Fruit fly (Drosophila melanogaster): ENCODE data around the gene CG42393.

The CG42393 gene

dm6 chr3L:18042433-18042832, at the start of gene CG42393:
TSS of gene CG42393 (plus strand) at chr3L:18042733.
- TF ChIP-seq CG8478 (optimal IDR thresholded peaks at IDR 0.05) (no peak), CTCF (optimal IDR thresholded peaks at IDR 0.05) (no peak)

DNA sequence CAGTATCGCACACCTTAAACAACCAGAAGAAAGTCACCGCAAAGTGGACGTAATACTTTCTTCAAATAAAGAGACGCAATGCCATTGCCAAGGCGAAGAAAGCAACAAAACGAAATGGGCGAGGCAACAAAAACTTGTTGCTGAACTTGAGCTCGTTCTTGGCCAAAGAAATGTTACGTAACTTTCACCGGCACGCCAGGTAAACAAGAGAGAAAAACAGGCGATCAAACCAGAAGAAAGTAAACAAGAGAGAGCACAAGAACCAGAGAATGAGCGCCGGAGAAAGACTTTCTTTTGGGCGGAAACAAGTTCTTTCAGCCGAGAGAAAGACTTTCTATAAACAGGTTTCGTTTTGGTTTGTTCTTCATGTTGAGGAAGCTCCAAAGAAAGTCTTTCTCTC, 49.3 kb upstream of the CG42393 start:
- no peak for TF ChIP-seq CTCF (optimal IDR thresholded peaks at IDR 0.05)
- TF ChIP-seq CG8478 (optimal IDR thresholded peaks at IDR 0.05), result no peak

DNA sequence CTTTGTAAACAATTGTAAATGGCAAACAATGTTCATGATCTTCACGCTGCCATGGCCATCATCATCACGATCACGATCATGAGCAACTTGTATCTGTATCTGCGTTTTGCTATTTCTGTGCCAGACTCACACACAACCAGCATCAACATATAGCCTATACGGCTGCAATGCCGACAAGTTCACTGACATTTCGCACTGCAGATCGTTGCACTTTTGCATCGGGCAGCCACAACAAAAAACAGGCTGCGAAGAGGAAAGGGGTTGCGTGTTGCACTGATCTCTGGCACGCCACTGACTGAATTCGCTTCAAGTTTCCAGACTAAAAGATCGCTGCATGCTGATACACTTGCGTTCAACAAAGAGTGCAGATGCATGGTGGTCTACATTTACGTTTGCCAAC, 48.8 kb upstream of the CG42393 start:
- no peak for TF ChIP-seq CTCF (optimal IDR thresholded peaks at IDR 0.05)
- no peak for TF ChIP-seq CG8478 (optimal IDR thresholded peaks at IDR 0.05)

- TF ChIP-seq CTCF (optimal IDR thresholded peaks at IDR 0.05) (no peak), CG8478 (optimal IDR thresholded peaks at IDR 0.05) (no peak)
These were observed 47.9 kb upstream of the CG42393 start for dm6 chr3L:17994560-17995202.

dm6 chr3L:17995203-17996143, 47.1 kb upstream of the CG42393 start:
- TF ChIP-seq CTCF (optimal IDR thresholded peaks at IDR 0.05), result no peak
- TF ChIP-seq CG8478 (optimal IDR thresholded peaks at IDR 0.05), result no peak

dm6 chr3L:17996950-17997349, 45.6 kb upstream of the CG42393 start:
- TF ChIP-seq CTCF (optimal IDR thresholded peaks at IDR 0.05) (no peak), CG8478 (optimal IDR thresholded peaks at IDR 0.05) (no peak)

DNA sequence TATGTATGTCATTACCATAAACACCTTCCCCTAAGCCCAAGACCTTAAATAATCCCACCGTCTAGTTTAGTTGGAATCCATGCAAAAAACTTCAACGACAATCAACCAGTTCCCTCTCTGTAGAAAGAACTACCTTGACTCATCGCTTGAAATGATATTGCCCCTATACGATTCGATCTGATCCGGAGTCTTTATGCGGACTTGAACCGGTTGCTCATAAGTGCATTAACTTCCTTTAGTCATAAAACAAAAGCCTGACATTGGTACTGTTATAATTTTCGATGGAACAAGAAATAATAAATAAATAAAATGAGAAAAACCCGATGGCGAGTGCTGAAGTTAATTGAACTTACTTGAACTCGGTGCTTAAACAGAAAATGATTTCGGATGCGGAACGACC, 45.0 kb upstream of the CG42393 start:
- TF ChIP-seq CTCF (optimal IDR thresholded peaks at IDR 0.05) (no peak), CG8478 (optimal IDR thresholded peaks at IDR 0.05) (no peak)

- TF ChIP-seq CTCF (optimal IDR thresholded peaks at IDR 0.05), result peak in 1 of 2 experiments; percentile 12
- no peak for TF ChIP-seq CG8478 (optimal IDR thresholded peaks at IDR 0.05)
These were observed 43.0 kb upstream of the CG42393 start for dm6 chr3L:17999406-18000101.

DNA sequence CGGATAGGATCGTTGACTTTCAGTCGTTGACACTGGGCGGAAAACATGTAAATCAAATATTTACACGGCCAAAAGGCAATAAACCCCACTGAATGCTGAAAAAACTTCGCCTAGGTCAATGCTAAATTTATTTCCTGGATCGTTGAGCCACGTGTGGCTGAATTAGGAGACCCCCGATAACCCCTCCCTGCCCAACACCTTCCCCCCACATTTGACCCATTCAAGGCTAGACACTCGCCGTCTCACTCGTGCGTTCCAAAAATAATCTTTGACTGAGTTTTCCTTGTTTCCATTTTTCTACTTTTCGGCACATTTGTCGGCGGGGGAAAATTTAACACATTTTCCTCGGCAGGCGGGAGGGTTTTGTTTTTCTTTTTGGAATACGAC, 42.4 kb upstream of the CG42393 start:
- TF ChIP-seq CTCF (optimal IDR thresholded peaks at IDR 0.05) (no peak), CG8478 (optimal IDR thresholded peaks at IDR 0.05) (no peak)

DNA sequence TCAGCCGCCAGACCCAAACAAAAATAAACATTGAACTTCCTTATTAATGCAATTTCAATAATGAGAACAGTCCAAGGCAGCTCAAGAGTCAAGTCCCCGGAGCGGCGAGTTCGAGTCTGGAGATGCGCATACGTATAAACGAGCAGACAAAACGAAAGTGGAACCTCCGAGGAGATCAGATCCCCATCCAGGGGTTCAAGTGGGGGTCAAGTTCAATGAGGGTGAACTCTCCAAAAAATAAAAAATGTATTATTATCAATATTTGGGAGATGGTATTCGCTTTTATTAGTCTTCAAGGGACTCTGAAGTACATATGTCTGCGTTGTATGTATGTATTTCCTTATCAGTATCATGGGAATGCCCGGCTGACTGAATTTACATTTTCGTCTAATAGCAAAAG, 41.6 kb upstream of the CG42393 start:
- TF ChIP-seq CG8478 (optimal IDR thresholded peaks at IDR 0.05), result no peak
- no peak for TF ChIP-seq CTCF (optimal IDR thresholded peaks at IDR 0.05)

DNA sequence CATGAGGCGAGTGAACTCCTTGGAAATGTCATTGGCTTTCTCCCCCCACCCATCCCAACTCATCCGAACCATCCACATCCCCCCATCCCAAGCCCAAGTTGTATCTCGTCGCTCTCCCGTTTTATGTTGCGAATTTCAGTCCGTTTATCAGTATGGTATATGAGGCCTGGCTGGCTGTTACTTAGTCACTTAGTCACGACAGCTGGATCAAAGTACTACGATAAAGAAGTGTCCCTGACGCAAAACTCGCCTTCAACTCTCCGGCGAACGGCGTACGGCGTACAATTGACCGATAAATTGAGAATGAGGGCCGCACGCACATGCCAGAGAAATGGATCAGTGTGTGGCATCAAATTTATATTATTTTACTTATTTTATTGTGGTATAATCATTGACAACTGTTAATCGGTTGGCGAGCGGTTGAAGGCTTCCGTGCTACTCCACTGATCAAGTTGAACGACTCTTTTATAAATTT, 40.9 kb upstream of the CG42393 start:
- no peak for TF ChIP-seq CTCF (optimal IDR thresholded peaks at IDR 0.05)
- no peak for TF ChIP-seq CG8478 (optimal IDR thresholded peaks at IDR 0.05)

- TF ChIP-seq CTCF (optimal IDR thresholded peaks at IDR 0.05) (no peak), CG8478 (optimal IDR thresholded peaks at IDR 0.05) (no peak)
These were observed 40.4 kb upstream of the CG42393 start for dm6 chr3L:18002150-18002549.

DNA sequence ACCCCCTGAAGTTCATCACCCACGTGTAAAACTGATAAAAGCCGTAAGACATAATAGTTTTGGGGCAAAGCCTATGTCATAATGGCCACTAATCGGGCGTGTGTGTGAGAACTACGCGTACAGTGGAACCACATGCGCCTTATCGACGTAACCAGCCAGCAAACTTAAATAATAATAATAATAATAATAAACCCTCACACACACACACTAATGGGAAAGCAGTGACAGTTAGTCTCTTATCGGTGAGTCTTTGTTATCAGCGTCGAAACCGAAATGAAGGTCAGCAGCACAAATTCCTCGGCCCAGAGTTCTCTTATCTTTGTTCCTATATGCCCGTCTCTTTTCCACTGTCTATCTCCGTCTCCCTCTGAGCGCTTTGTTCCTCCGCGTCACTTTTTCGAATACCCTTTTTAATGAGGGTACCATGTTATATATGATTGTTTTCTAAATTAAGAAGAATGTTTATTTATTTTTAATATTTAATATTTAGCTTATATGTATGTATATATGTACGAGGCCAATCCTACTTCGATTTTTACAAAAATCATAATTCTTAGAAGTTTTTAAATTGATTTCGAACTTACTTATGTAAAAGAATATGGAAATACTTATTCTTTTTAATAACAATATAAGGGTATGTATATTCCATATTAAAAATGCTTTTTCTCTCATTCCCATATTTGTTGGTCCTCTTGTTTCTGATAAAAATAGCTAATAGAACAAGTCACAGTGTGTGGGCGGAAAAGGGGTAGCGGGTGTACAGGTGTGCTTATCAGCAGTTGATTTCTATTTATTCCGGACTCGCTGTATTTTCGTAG, 39.3 kb upstream of the CG42393 start:
- no peak for TF ChIP-seq CTCF (optimal IDR thresholded peaks at IDR 0.05)
- TF ChIP-seq CG8478 (optimal IDR thresholded peaks at IDR 0.05), result peak; percentile 79

DNA sequence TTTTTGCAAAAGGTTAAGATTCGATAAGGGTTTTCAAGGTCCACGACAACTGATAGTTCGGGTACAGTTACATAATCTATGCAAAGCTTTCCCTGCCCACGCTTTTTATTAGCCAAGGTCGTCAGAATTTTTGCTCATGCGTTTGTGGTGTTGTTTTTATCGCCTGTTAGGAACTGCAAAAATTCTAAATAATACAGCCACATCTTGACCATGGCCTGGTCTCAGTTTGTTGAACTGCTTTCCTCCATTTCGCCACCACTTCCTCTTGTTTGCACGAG, 38.7 kb upstream of the CG42393 start:
- no peak for TF ChIP-seq CG8478 (optimal IDR thresholded peaks at IDR 0.05)
- no peak for TF ChIP-seq CTCF (optimal IDR thresholded peaks at IDR 0.05)

dm6 chr3L:18004544-18005054, 37.9 kb upstream of the CG42393 start:
- no peak for TF ChIP-seq CG8478 (optimal IDR thresholded peaks at IDR 0.05)
- TF ChIP-seq CTCF (optimal IDR thresholded peaks at IDR 0.05), result no peak
